Worm (Caenorhabditis elegans) whole organism, L4/young adult: ENCODE results near the gene scyl-1.

Experiments used
- W03F9.2 ChIP-seq: fragments of 150-350 bp; optimal IDR thresholded peaks from 2 replicates; lab custom pipeline; 2014; ENCODE audit warnings: missing biosample characterization, missing genetic modification characterization
- dao-5 ChIP-seq: sonication (generic microtip); optimal IDR thresholded peaks from 2 replicates; lab custom pipeline; 2016; ENCODE audit warnings: missing genotype, missing genetic modification characterization, moderate library complexity, missing compliant biosample characterization

DNA sequence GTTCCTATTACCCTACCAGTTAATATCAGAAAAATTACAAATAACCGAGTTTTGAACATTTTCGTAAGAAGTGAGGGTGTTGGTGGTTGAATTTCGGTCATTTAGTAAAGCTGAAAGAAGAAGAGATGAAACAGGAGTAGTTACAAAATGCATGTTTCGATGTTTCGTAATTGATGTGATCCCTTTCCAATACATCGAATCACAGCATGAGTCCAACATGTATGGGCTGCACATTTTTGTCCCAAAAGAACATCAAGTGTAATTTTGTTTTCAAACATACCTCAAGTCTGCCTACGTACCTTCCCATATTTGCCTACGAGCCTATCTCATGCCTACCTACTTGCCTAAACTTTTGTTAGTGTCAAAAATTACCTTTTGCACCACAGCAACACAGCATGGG, 5.1 kb downstream of the scyl-1 start, which contains the start of gene W07G4.2:
- TF ChIP-seq dao-5 (tag; lab: Kevin White, UChicago) (no peak), W03F9.2 (tag; lab: Kevin White, UChicago) (no peak)
